Worm (Caenorhabditis elegans) whole organism, late embryonic: Measurements from ENCODE around the gene nas-25.

Source experiments
- dve-1 ChIP-seq: sonication (generic microtip); optimal IDR thresholded peaks from 2 replicates; lab custom pipeline; 2017; ENCODE audit warnings: antibody characterized with exemption, mild to moderate bottlenecking, missing genetic modification characterization, missing compliant biosample characterization
- lim-6 ChIP-seq: sonication (generic microtip); optimal IDR thresholded peaks from 2 replicates; lab custom pipeline; 2016; ENCODE audit warnings: missing genetic modification characterization, missing compliant biosample characterization
- pha-4 ChIP-seq: fragments of 150-350 bp; optimal IDR thresholded peaks from 2 replicates; lab custom pipeline; 2018; ENCODE audit warnings: missing biosample characterization, missing genetic modification reagents, missing genetic modification characterization
- pros-1 ChIP-seq: fragments of 150-350 bp; optimal IDR thresholded peaks from 2 replicates; lab custom pipeline; 2014; ENCODE audit warnings: missing biosample characterization, missing genetic modification reagents, missing genetic modification characterization

- TF ChIP-seq pros-1 (no peak), lim-6 (tag; lab: Kevin White, UChicago) (no peak), dve-1 (no peak), pha-4 (tag; lab: Kevin White, UChicago) (no peak)
Measured at ce11 chrII:8825769-8826168, at the start of gene nas-25.
